Fruit fly (Drosophila melanogaster) whole organism, embryonic: Measurements from ENCODE around the gene CG8142.
A peak's percentile ranks its signal among the peaks of the same experiment; 100 is the strongest.

Experiments used
- Ada2b ChIP-seq: fragments of 200-800 bp; sonication (Bioruptor generic); IDR thresholded peaks from 2 replicates; pipeline ENCODE4 v1.3.6; 2022; ENCODE audit warnings: missing biosample characterization, missing genetic modification characterization
- Atf6 ChIP-seq: fragments of 200-800 bp; sonication (Bioruptor generic); IDR thresholded peaks from 2 replicates; pipeline ENCODE4 v1.3.6; 2022; ENCODE audit warnings: missing biosample characterization, missing genetic modification characterization
- CG10209 ChIP-seq: fragments of 200-800 bp; sonication (Bioruptor generic); optimal IDR thresholded peaks from 3 replicates; lab custom pipeline; 2017; ENCODE audit warnings: missing biosample characterization, mild to moderate bottlenecking, missing genetic modification characterization, missing genetic modification reagents
- CG10267 ChIP-seq: fragments of 200-800 bp; sonication (Bioruptor generic); optimal IDR thresholded peaks from 2 replicates; lab custom pipeline; 2018; ENCODE audit warnings: missing biosample characterization, mild to moderate bottlenecking, missing genetic modification characterization, moderate library complexity
- CG10543 ChIP-seq: fragments of 200-800 bp; sonication (Bioruptor generic); optimal IDR thresholded peaks from 3 replicates; lab custom pipeline; 2017; ENCODE audit warnings: missing biosample characterization, mild to moderate bottlenecking, missing genetic modification characterization, moderate library complexity
- CG12391 ChIP-seq: fragments of 200-800 bp; sonication (Bioruptor generic); optimal IDR thresholded peaks from 3 replicates; lab custom pipeline; 2018; ENCODE audit warnings: missing biosample characterization, mild to moderate bottlenecking, missing genetic modification characterization, moderate library complexity
- CG13296 ChIP-seq: fragments of 200-800 bp; sonication (Bioruptor generic); optimal IDR thresholded peaks from 3 replicates; lab custom pipeline; 2018; ENCODE audit warnings: missing biosample characterization, mild to moderate bottlenecking, missing genetic modification characterization
- CG14014 ChIP-seq: fragments of 200-800 bp; sonication (Bioruptor generic); IDR thresholded peaks from 2 replicates; pipeline ENCODE4 v1.3.6; 2022; ENCODE audit warnings: missing biosample characterization, missing genetic modification characterization
- CG18476 ChIP-seq: fragments of 200-800 bp; sonication (Bioruptor generic); optimal IDR thresholded peaks from 2 replicates; lab custom pipeline; 2016; ENCODE audit warnings: missing biosample characterization, mild to moderate bottlenecking, missing genetic modification characterization
- CG3163 ChIP-seq: fragments of 200-800 bp; sonication (Bioruptor generic); optimal IDR thresholded peaks from 3 replicates; lab custom pipeline; 2016; ENCODE audit warnings: missing biosample characterization, missing genetic modification characterization
- CG4360 ChIP-seq: fragments of 200-800 bp; sonication (Bioruptor generic); IDR thresholded peaks from 2 replicates; pipeline ENCODE4 v1.3.6; 2022; ENCODE audit warnings: missing biosample characterization, missing genetic modification characterization
- CG4730 ChIP-seq: fragments of 200-800 bp; sonication (Bioruptor generic); IDR thresholded peaks from 2 replicates; pipeline ENCODE4 v1.3.6; 2022; ENCODE audit warnings: missing biosample characterization, missing genetic modification characterization
- CG5180 ChIP-seq: fragments of 200-800 bp; sonication (Bioruptor generic); optimal IDR thresholded peaks from 3 replicates; lab custom pipeline; 2017; ENCODE audit warnings: missing biosample characterization, missing genetic modification characterization, mild to moderate bottlenecking, moderate library complexity, missing genetic modification reagents
- CG7987 ChIP-seq: fragments of 200-800 bp; sonication (Bioruptor generic); optimal IDR thresholded peaks from 2 replicates; lab custom pipeline; 2018; ENCODE audit warnings: missing biosample characterization, mild to moderate bottlenecking, missing genetic modification characterization, moderate library complexity
- CG8290 ChIP-seq, 3 experiments: fragments of 200-800 bp; sonication (Bioruptor generic); optimal IDR thresholded peaks; 2 replicates each; lab custom pipeline; 2016 to 2019; ENCODE audit warnings: missing biosample characterization in 3 of 3, missing genetic modification characterization in 3 of 3, mild to moderate bottlenecking in 2 of 3, moderate library complexity in 1 of 3
- CG9437 ChIP-seq: fragments of 200-800 bp; sonication (Bioruptor generic); optimal IDR thresholded peaks from 2 replicates; lab custom pipeline; 2018; ENCODE audit warnings: missing biosample characterization, mild to moderate bottlenecking, missing genetic modification characterization
- CG9727 ChIP-seq: fragments of 200-800 bp; sonication (Bioruptor generic); optimal IDR thresholded peaks from 3 replicates; lab custom pipeline; 2017; ENCODE audit warnings: missing biosample characterization, mild to moderate bottlenecking, missing genetic modification characterization
- CG9817 ChIP-seq: fragments of 200-800 bp; sonication (Bioruptor generic); optimal IDR thresholded peaks from 2 replicates; lab custom pipeline; 2018; ENCODE audit warnings: missing biosample characterization, mild to moderate bottlenecking, missing genetic modification characterization, moderate library complexity
- CHES-1-like ChIP-seq: fragments of 200-800 bp; sonication (Bioruptor generic); optimal IDR thresholded peaks from 2 replicates; lab custom pipeline; 2016; ENCODE audit warnings: missing biosample characterization, missing genetic modification characterization
- Dad ChIP-seq: fragments of 200-800 bp; sonication (Bioruptor generic); optimal IDR thresholded peaks from 3 replicates; lab custom pipeline; 2016; ENCODE audit warnings: missing biosample characterization, missing genetic modification characterization
- Deaf1 ChIP-seq: fragments of 200-800 bp; optimal IDR thresholded peaks from 3 replicates; lab custom pipeline; 2019; ENCODE audit warnings: missing biosample characterization, mild to moderate bottlenecking, missing genetic modification characterization, moderate library complexity
- E2f2 ChIP-seq: fragments of 200-800 bp; sonication (Bioruptor generic); IDR thresholded peaks from 2 replicates; pipeline ENCODE4 v1.3.6; 2022; ENCODE audit warnings: missing biosample characterization, missing genetic modification characterization
- Jarid2 ChIP-seq: fragments of 200-800 bp; sonication (Bioruptor generic); optimal IDR thresholded peaks from 3 replicates; lab custom pipeline; 2017; ENCODE audit warnings: mild to moderate bottlenecking, missing biosample characterization, missing genetic modification reagents, missing genetic modification characterization
- MBD-R2 ChIP-seq: fragments of 200-800 bp; sonication (Bioruptor generic); IDR thresholded peaks from 2 replicates; pipeline ENCODE4 v1.3.6; 2022; ENCODE audit warnings: missing biosample characterization, missing genetic modification characterization
- Nf-YC ChIP-seq: fragments of 200-800 bp; optimal IDR thresholded peaks from 3 replicates; lab custom pipeline; 2019; ENCODE audit warnings: missing biosample characterization, mild to moderate bottlenecking, missing genetic modification characterization, moderate library complexity
- Oli ChIP-seq: fragments of 200-800 bp; sonication (Bioruptor generic); optimal IDR thresholded peaks from 2 replicates; lab custom pipeline; 2018; ENCODE audit warnings: missing biosample characterization, mild to moderate bottlenecking, missing genetic modification characterization, moderate library complexity
- Tbp ChIP-seq: fragments of >200 bp; optimal IDR thresholded peaks from 2 replicates; lab custom pipeline; 2018; ENCODE audit warnings: missing biosample characterization, missing genetic modification characterization
- YL-1 ChIP-seq: fragments of 200-800 bp; sonication (Bioruptor generic); optimal IDR thresholded peaks from 3 replicates; lab custom pipeline; 2017; ENCODE audit warnings: missing biosample characterization, mild to moderate bottlenecking, missing genetic modification characterization
- ash1 ChIP-seq: fragments of 200-800 bp; sonication (Bioruptor generic); optimal IDR thresholded peaks from 2 replicates; lab custom pipeline; 2018; ENCODE audit warnings: missing biosample characterization, mild to moderate bottlenecking, missing genetic modification characterization
- ato ChIP-seq: fragments of 200-800 bp; sonication (Bioruptor generic); IDR thresholded peaks from 2 replicates; pipeline ENCODE4 v1.3.6; 2022; ENCODE audit warnings: missing biosample characterization, missing genetic modification characterization; ENCODE audit not compliant: partially characterized antibody
- br ChIP-seq: fragments of >200 bp; optimal IDR thresholded peaks from 2 replicates; lab custom pipeline; 2017
- crp ChIP-seq, 2 experiments: fragments of 200-800 bp; sonication (Bioruptor generic); optimal IDR thresholded peaks; 2 replicates in 1 of 2; 3 replicates in 1 of 2; lab custom pipeline; 2017; ENCODE audit warnings: missing biosample characterization in 2 of 2, missing genetic modification characterization in 2 of 2, mild to moderate bottlenecking in 1 of 2, moderate library complexity in 1 of 2
- dpn ChIP-seq, 2 experiments: fragments of 200-800 bp; sonication (Bioruptor generic); optimal IDR thresholded peaks; 3 replicates each; lab custom pipeline; 2016; ENCODE audit warnings: missing biosample characterization in 2 of 2, missing genetic modification characterization in 2 of 2
- eve ChIP-seq, 2 experiments: fragments of >200 bp; optimal IDR thresholded peaks; 2 replicates each; lab custom pipeline; 2017; ENCODE audit warnings: missing biosample characterization in 2 of 2, missing genetic modification characterization in 2 of 2
- eyg ChIP-seq: fragments of 200-800 bp; sonication (Bioruptor generic); optimal IDR thresholded peaks from 3 replicates; lab custom pipeline; 2016; ENCODE audit warnings: missing biosample characterization, missing genetic modification characterization
- fu2 ChIP-seq: fragments of 200-800 bp; sonication (Bioruptor generic); optimal IDR thresholded peaks from 2 replicates; lab custom pipeline; 2016; ENCODE audit warnings: missing biosample characterization, missing genetic modification characterization
- grau ChIP-seq: fragments of 200-800 bp; optimal IDR thresholded peaks from 3 replicates; lab custom pipeline; 2019; ENCODE audit warnings: missing biosample characterization, mild to moderate bottlenecking, missing genetic modification characterization, moderate library complexity
- grn ChIP-seq: fragments of 200-800 bp; sonication (Bioruptor generic); optimal IDR thresholded peaks from 3 replicates; lab custom pipeline; 2017; ENCODE audit warnings: missing biosample characterization, missing genetic modification characterization
- ham ChIP-seq: fragments of 200-800 bp; sonication (Bioruptor generic); IDR thresholded peaks from 2 replicates; pipeline ENCODE4 v1.3.6; 2022; ENCODE audit warnings: missing biosample characterization, missing genetic modification characterization
- hbn ChIP-seq: fragments of 200-800 bp; sonication (Bioruptor generic); IDR thresholded peaks from 2 replicates; pipeline ENCODE4 v1.3.6; 2022; ENCODE audit warnings: missing biosample characterization, missing genetic modification characterization; ENCODE audit not compliant: partially characterized antibody
- lbe ChIP-seq: fragments of 200-800 bp; sonication (Bioruptor generic); optimal IDR thresholded peaks from 2 replicates; lab custom pipeline; 2016; ENCODE audit warnings: missing biosample characterization, mild to moderate bottlenecking, missing genetic modification characterization
- lmd ChIP-seq: fragments of 200-800 bp; sonication (Bioruptor generic); IDR thresholded peaks from 2 replicates; pipeline ENCODE4 v1.3.6; 2022; ENCODE audit warnings: missing biosample characterization, missing genetic modification characterization
- mam ChIP-seq: fragments of 200-800 bp; sonication (Bioruptor generic); optimal IDR thresholded peaks from 3 replicates; lab custom pipeline; 2016; ENCODE audit warnings: missing biosample characterization, missing genetic modification characterization
- nerfin-2 ChIP-seq: fragments of 200-800 bp; sonication (Bioruptor generic); IDR thresholded peaks from 2 replicates; pipeline ENCODE4 v1.3.6; 2022; ENCODE audit warnings: missing biosample characterization, missing genetic modification characterization; ENCODE audit not compliant: partially characterized antibody
- pnt ChIP-seq: fragments of 200-800 bp; sonication (Bioruptor generic); optimal IDR thresholded peaks from 3 replicates; lab custom pipeline; 2016; ENCODE audit warnings: missing biosample characterization, missing genetic modification characterization
- ranshi ChIP-seq: fragments of 200-800 bp; sonication (Bioruptor generic); IDR thresholded peaks from 2 replicates; pipeline ENCODE4 v1.3.6; 2022; ENCODE audit warnings: missing biosample characterization, missing genetic modification characterization
- schlank ChIP-seq: fragments of 200-800 bp; sonication (Bioruptor generic); optimal IDR thresholded peaks from 2 replicates; lab custom pipeline; 2018; ENCODE audit warnings: missing biosample characterization, mild to moderate bottlenecking, missing genetic modification characterization
- so ChIP-seq: fragments of 200-800 bp; sonication (Bioruptor generic); IDR thresholded peaks from 3 replicates; pipeline ENCODE4 v1.3.6; 2022; ENCODE audit warnings: missing biosample characterization, missing genetic modification characterization
- stc ChIP-seq: fragments of 200-800 bp; sonication (Bioruptor generic); IDR thresholded peaks from 2 replicates; pipeline ENCODE4 v1.3.6; 2022; ENCODE audit warnings: missing biosample characterization, missing genetic modification characterization
- stwl ChIP-seq: fragments of 200-800 bp; sonication (Bioruptor generic); optimal IDR thresholded peaks from 3 replicates; lab custom pipeline; 2018; ENCODE audit warnings: missing biosample characterization, mild to moderate bottlenecking, missing genetic modification characterization, moderate library complexity

Gene CG8142

dm6 chrX:17850179-17850578 is 5.7 kb upstream of the CG8142 start, which contains the start of the genes CG15814 and Spt7 (continued):
- TF ChIP-seq eve (GFP tag; optimal IDR thresholded peaks at IDR 0.05; lab: Kevin White, UChicago) (no peak), MBD-R2 (GFP tag; lab: Robert Waterston, UW) (peak; percentile 96), CG9437 (GFP tag; lab: Kevin White, UChicago) (no peak), CG14014 (GFP tag; lab: Robert Waterston, UW) (peak; percentile 18; the same call in 1 of the 2 replicates), ranshi (GFP tag; lab: Robert Waterston, UW) (peak; percentile 44; the same call in 1 of the 2 replicates), pnt (GFP tag; lab: Kevin White, UChicago) (peak; percentile 46), CG13296 (GFP tag; lab: Kevin White, UChicago) (peak; percentile 48), Jarid2 (GFP tag; lab: Kevin White, UChicago) (no peak), CG12391 (tag; lab: Kevin White, UChicago) (peak; percentile 22), CG8290 (GFP tag; optimal IDR thresholded peaks at IDR 0.05; lab: Kevin White, UChicago) (peak; percentile 22), CG8290 (tag; optimal IDR thresholded peaks at IDR 0.05; lab: Kevin White, UChicago) (no peak), Ada2b (GFP tag; lab: Robert Waterston, UW) (no peak), eyg (GFP tag; lab: Kevin White, UChicago) (peak; percentile 51), CG3163 (GFP tag; lab: Kevin White, UChicago) (peak; percentile 37), CG7987 (GFP tag; lab: Kevin White, UChicago) (peak; percentile 40), CG5180 (GFP tag; lab: Kevin White, UChicago) (no peak), CG4360 (GFP tag; lab: Robert Waterston, UW) (0 out of 2 replicates have a peak, but pooled peaks have one; percentile 8), grn (GFP tag; lab: Kevin White, UChicago) (peak; percentile 32), mam (GFP tag; lab: Kevin White, UChicago) (peak; percentile 41), Oli (tag; lab: Kevin White, UChicago) (no peak), Atf6 (GFP tag; lab: Robert Waterston, UW) (peak; percentile 29; the same call in 1 of the 2 replicates), CG9727 (peak; percentile 43), Deaf1 (tag; lab: Kevin White, UChicago) (no peak), lmd (GFP tag; lab: Robert Waterston, UW) (0 out of 2 replicates have a peak, but pooled peaks have one; percentile 5), E2f2 (GFP tag; lab: Robert Waterston, UW) (peak; percentile 58), lbe (GFP tag; lab: Kevin White, UChicago) (peak; percentile 23), crp (GFP tag; optimal IDR thresholded peaks at IDR 0.05; lab: Kevin White, UChicago) (peak; percentile 70 to 95), ato (peak; percentile 91), br (lab: Kevin White, UChicago) (no peak), so (GFP tag; lab: Robert Waterston, UW) (no peak), CG10543 (GFP tag; lab: Kevin White, UChicago) (peak; percentile 60), fu2 (peak; percentile 5), ash1 (no peak), Nf-YC (tag; lab: Kevin White, UChicago) (peak; percentile 33), stwl (peak; percentile 60), Tbp (GFP tag; lab: Kevin White, UChicago) (no peak), ham (GFP tag; lab: Robert Waterston, UW) (no peak), CHES-1-like (GFP tag; lab: Kevin White, UChicago) (peak; percentile 75), CG10209 (peak; percentile 58), CG4730 (GFP tag; lab: Robert Waterston, UW) (no peak), CG9817 (peak; percentile 13), nerfin-2 (GFP tag; lab: Robert Waterston, UW) (peak; percentile 81), hbn (peak; percentile 84), CG18476 (no peak), Dad (GFP tag; lab: Kevin White, UChicago) (peak; percentile 11), stc (GFP tag; lab: Robert Waterston, UW) (no peak), schlank (tag; lab: Kevin White, UChicago) (peak; percentile 37), dpn (GFP tag; optimal IDR thresholded peaks at IDR 0.05; lab: Kevin White, UChicago) (peak; percentile 11 to 32), grau (tag; lab: Kevin White, UChicago) (peak; percentile 39), CG10267 (tag; lab: Kevin White, UChicago) (peak; percentile 60), YL-1 (peak; percentile 78)
